Worm (Caenorhabditis elegans): ENCODE data around the gene srg-27.

DNA sequence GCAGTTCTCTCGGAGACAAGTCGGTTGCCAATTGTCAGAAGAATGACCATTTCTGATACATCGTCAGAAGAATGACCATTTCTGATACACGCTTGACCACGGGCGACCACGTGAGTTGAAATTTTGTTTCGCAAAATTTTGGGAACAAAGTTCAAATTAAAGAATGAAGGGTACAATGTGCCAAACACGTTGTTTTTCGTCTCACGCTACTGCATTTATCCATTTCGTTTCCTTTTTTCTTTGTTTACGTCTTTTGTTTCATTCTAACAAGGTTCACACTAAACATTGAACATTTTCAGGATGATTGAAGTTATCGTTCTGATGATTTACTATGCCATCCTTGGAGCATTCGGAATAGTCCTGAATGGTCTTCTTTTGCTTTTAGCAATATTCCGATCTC lies 11.9 kb downstream of the srg-27 start, which contains the start of gene srd-9:
- TF ChIP-seq scrt-1 (GFP tag; IDR thresholded peaks at IDR 0.05) (no peak), ceh-13 (GFP tag; optimal IDR thresholded peaks at IDR 0.05) (no peak), ets-7 (tag; optimal IDR thresholded peaks at IDR 0.05) (no peak), ama-1 (optimal IDR thresholded peaks at IDR 0.05) (no peak), hmbx-1 (tag; optimal IDR thresholded peaks at IDR 0.05) (no peak), tbx-11 (GFP tag; IDR thresholded peaks at IDR 0.05) (no peak), B0310.2 (tag; optimal IDR thresholded peaks at IDR 0.05) (no peak)
